Fruit fly (Drosophila melanogaster) whole organism, pupa: Measurements from ENCODE around the gene CG32081.
A peak's percentile ranks its signal among the peaks of the same experiment; 100 is the strongest.

ENCODE experiments used
- CG10348 ChIP-seq: fragments of 200-800 bp; sonication (Bioruptor generic); IDR thresholded peaks from 2 replicates; pipeline ENCODE4 v1.3.6; 2022; ENCODE audit warnings: missing biosample characterization, missing genetic modification characterization
- CG12605 ChIP-seq: fragments of 200-800 bp; sonication (Bioruptor generic); IDR thresholded peaks from 2 replicates; pipeline ENCODE4 v1.3.6; 2022; ENCODE audit warnings: missing biosample characterization, missing genetic modification characterization
- CG13204 ChIP-seq: fragments of 200-800 bp; sonication (Bioruptor generic); optimal IDR thresholded peaks from 2 replicates; lab custom pipeline; 2018; ENCODE audit warnings: missing biosample characterization, mild to moderate bottlenecking, missing genetic modification characterization, moderate library complexity
- CG14655 ChIP-seq: fragments of 200-800 bp; sonication (Bioruptor generic); optimal IDR thresholded peaks from 3 replicates; lab custom pipeline; 2017; ENCODE audit warnings: mild to moderate bottlenecking, missing biosample characterization, missing genetic modification reagents, missing genetic modification characterization
- CG15710 ChIP-seq: fragments of 200-800 bp; sonication (Bioruptor generic); optimal IDR thresholded peaks from 2 replicates; lab custom pipeline; 2018; ENCODE audit warnings: missing biosample characterization, mild to moderate bottlenecking, missing genetic modification characterization, moderate library complexity
- CG17806 ChIP-seq: fragments of 200-800 bp; sonication (Bioruptor generic); optimal IDR thresholded peaks from 2 replicates; lab custom pipeline; 2018; ENCODE audit warnings: missing biosample characterization, mild to moderate bottlenecking, missing genetic modification characterization, moderate library complexity
- CG32121 ChIP-seq: fragments of 200-800 bp; sonication (Bioruptor generic); IDR thresholded peaks from 2 replicates; pipeline ENCODE4 v1.3.6; 2022; ENCODE audit warnings: missing biosample characterization, missing genetic modification characterization
- CG34367 ChIP-seq: fragments of 200-800 bp; sonication (Bioruptor generic); optimal IDR thresholded peaks from 2 replicates; lab custom pipeline; 2018; ENCODE audit warnings: missing biosample characterization, mild to moderate bottlenecking, missing genetic modification characterization
- CG4496 ChIP-seq: fragments of 200-800 bp; sonication (Bioruptor generic); IDR thresholded peaks from 3 replicates; pipeline ENCODE4 v1.3.6; 2022; ENCODE audit warnings: missing biosample characterization, missing genetic modification characterization
- CG8159 ChIP-seq: fragments of 200-800 bp; sonication (Bioruptor generic); optimal IDR thresholded peaks from 3 replicates; lab custom pipeline; 2018; ENCODE audit warnings: missing biosample characterization, mild to moderate bottlenecking, missing genetic modification characterization, moderate library complexity
- CG8301 ChIP-seq: fragments of 200-800 bp; sonication (Bioruptor generic); optimal IDR thresholded peaks from 2 replicates; lab custom pipeline; 2018; ENCODE audit warnings: missing biosample characterization, mild to moderate bottlenecking, missing genetic modification characterization
- CG9948 ChIP-seq: fragments of 200-800 bp; sonication (Bioruptor generic); optimal IDR thresholded peaks from 2 replicates; lab custom pipeline; 2018; ENCODE audit warnings: missing biosample characterization, mild to moderate bottlenecking, missing genetic modification characterization, moderate library complexity
- D1 ChIP-seq: fragments of 200-800 bp; sonication (Bioruptor generic); optimal IDR thresholded peaks from 2 replicates; lab custom pipeline; 2018; ENCODE audit warnings: missing biosample characterization, mild to moderate bottlenecking, missing genetic modification characterization, moderate library complexity
- EcR ChIP-seq: fragments of 200-800 bp; sonication (Bioruptor generic); optimal IDR thresholded peaks from 3 replicates; lab custom pipeline; 2019; ENCODE audit warnings: missing biosample characterization, missing genetic modification characterization, mild to moderate bottlenecking, moderate library complexity, missing genetic modification reagents
- Ets98B ChIP-seq: fragments of 200-800 bp; sonication (Bioruptor generic); IDR thresholded peaks from 2 replicates; pipeline ENCODE4 v1.3.6; 2022; ENCODE audit warnings: missing biosample characterization, missing genetic modification characterization
- Pif1A ChIP-seq: fragments of 200-800 bp; sonication (Bioruptor generic); optimal IDR thresholded peaks from 3 replicates; lab custom pipeline; 2016; ENCODE audit warnings: missing biosample characterization, missing genetic modification characterization
- Pif1B ChIP-seq: fragments of 200-800 bp; sonication (Bioruptor generic); optimal IDR thresholded peaks from 3 replicates; lab custom pipeline; 2016; ENCODE audit warnings: missing biosample characterization, missing genetic modification characterization
- Snoo ChIP-seq: fragments of 200-800 bp; sonication (Bioruptor generic); optimal IDR thresholded peaks from 3 replicates; lab custom pipeline; 2017; ENCODE audit warnings: missing biosample characterization, mild to moderate bottlenecking, missing genetic modification characterization, inconsistent platforms
- fd96Ca ChIP-seq: fragments of 200-800 bp; sonication (Bioruptor generic); IDR thresholded peaks from 3 replicates; pipeline ENCODE4 v1.3.6; 2022; ENCODE audit warnings: missing biosample characterization, missing genetic modification characterization
- gl ChIP-seq: fragments of 200-800 bp; sonication (Bioruptor generic); optimal IDR thresholded peaks from 2 replicates; lab custom pipeline; 2018; ENCODE audit warnings: missing biosample characterization, mild to moderate bottlenecking, missing genetic modification characterization
- rn ChIP-seq: fragments of 200-800 bp; sonication (Bioruptor generic); IDR thresholded peaks from 2 replicates; pipeline ENCODE4 v1.3.6; 2022; ENCODE audit warnings: missing biosample characterization, missing genetic modification characterization

CG32081 gene

dm6 chr3L:10991242-10992021 lies 35.9 kb upstream of the CG32081 start:
- TF ChIP-seq Ets98B (GFP tag; lab: Robert Waterston, UW) (no peak), CG13204 (GFP tag; lab: Kevin White, UChicago) (peak; percentile 33), CG9948 (tag; lab: Kevin White, UChicago) (no peak), gl (tag; lab: Kevin White, UChicago) (no peak)
- TF ChIP-seq, all 21 proteins: peak for 1

dm6 chr3L:10997240-10997830 lies 30.0 kb upstream of the CG32081 start:
- no peak for TF ChIP-seq CG34367
- no peak for TF ChIP-seq CG12605 (GFP tag; lab: Robert Waterston, UW)
- no peak for TF ChIP-seq Pif1B (GFP tag; lab: Kevin White, UChicago)
- no peak for TF ChIP-seq CG13204 (GFP tag; lab: Kevin White, UChicago)
- no peak for TF ChIP-seq rn
- TF ChIP-seq gl (tag; lab: Kevin White, UChicago): no peak
- no peak for TF ChIP-seq CG17806 (tag; lab: Kevin White, UChicago)
- TF ChIP-seq CG9948 (tag; lab: Kevin White, UChicago): no peak
- TF ChIP-seq fd96Ca (GFP tag; lab: Robert Waterston, UW): no peak
- no peak for TF ChIP-seq Pif1A (GFP tag; lab: Kevin White, UChicago)

- TF ChIP-seq Snoo (tag; lab: Kevin White, UChicago) (no peak), CG4496 (GFP tag; lab: Robert Waterston, UW) (no peak), CG9948 (tag; lab: Kevin White, UChicago) (no peak), CG14655 (GFP tag; lab: Kevin White, UChicago) (no peak), CG34367 (no peak), CG17806 (tag; lab: Kevin White, UChicago) (no peak), rn (no peak), CG15710 (tag; lab: Kevin White, UChicago) (no peak), CG8301 (tag; lab: Kevin White, UChicago) (no peak), CG8159 (tag; lab: Kevin White, UChicago) (no peak), D1 (tag; lab: Kevin White, UChicago) (no peak), Pif1A (GFP tag; lab: Kevin White, UChicago) (no peak), CG10348 (GFP tag; lab: Robert Waterston, UW) (no peak), gl (tag; lab: Kevin White, UChicago) (no peak), CG13204 (GFP tag; lab: Kevin White, UChicago) (no peak)
These were observed 27.8 kb upstream of the CG32081 start for dm6 chr3L:10999558-10999957.

dm6 chr3L:11001719-11002118 lies 25.7 kb upstream of the CG32081 start:
- no peak for TF ChIP-seq fd96Ca (GFP tag; lab: Robert Waterston, UW)
- TF ChIP-seq Pif1A (GFP tag; lab: Kevin White, UChicago): no peak
- TF ChIP-seq EcR (GFP tag; lab: Kevin White, UChicago): no peak
- TF ChIP-seq CG34367: no peak
- no peak for TF ChIP-seq CG4496 (GFP tag; lab: Robert Waterston, UW)
- no peak for TF ChIP-seq Pif1B (GFP tag; lab: Kevin White, UChicago)
- TF ChIP-seq CG12605 (GFP tag; lab: Robert Waterston, UW): no peak
- TF ChIP-seq CG13204 (GFP tag; lab: Kevin White, UChicago): no peak
- TF ChIP-seq CG15710 (tag; lab: Kevin White, UChicago): no peak
- TF ChIP-seq gl (tag; lab: Kevin White, UChicago): no peak
- TF ChIP-seq CG9948 (tag; lab: Kevin White, UChicago): no peak
- TF ChIP-seq CG10348 (GFP tag; lab: Robert Waterston, UW): no peak
- no peak for TF ChIP-seq CG8301 (tag; lab: Kevin White, UChicago)
- TF ChIP-seq, all 21 proteins: peak for 0

- TF ChIP-seq CG9948 (tag; lab: Kevin White, UChicago): no peak
- no peak for TF ChIP-seq CG32121 (GFP tag; lab: Robert Waterston, UW)
- no peak for TF ChIP-seq Pif1A (GFP tag; lab: Kevin White, UChicago)
- no peak for TF ChIP-seq CG17806 (tag; lab: Kevin White, UChicago)
- no peak for TF ChIP-seq CG34367
- TF ChIP-seq Ets98B (GFP tag; lab: Robert Waterston, UW): no peak
- TF ChIP-seq CG10348 (GFP tag; lab: Robert Waterston, UW): no peak
These were observed 24.5 kb upstream of the CG32081 start for dm6 chr3L:11002923-11003322.

dm6 chr3L:11003980-11004379 lies 23.4 kb upstream of the CG32081 start:
- TF ChIP-seq CG10348 (GFP tag; lab: Robert Waterston, UW) (no peak), CG8301 (tag; lab: Kevin White, UChicago) (no peak), CG15710 (tag; lab: Kevin White, UChicago) (no peak), CG8159 (tag; lab: Kevin White, UChicago) (no peak), CG12605 (GFP tag; lab: Robert Waterston, UW) (no peak), CG9948 (tag; lab: Kevin White, UChicago) (no peak), D1 (tag; lab: Kevin White, UChicago) (no peak), Snoo (tag; lab: Kevin White, UChicago) (no peak), CG32121 (GFP tag; lab: Robert Waterston, UW) (no peak), CG17806 (tag; lab: Kevin White, UChicago) (no peak), CG34367 (no peak), fd96Ca (GFP tag; lab: Robert Waterston, UW) (no peak), CG13204 (GFP tag; lab: Kevin White, UChicago) (no peak)
